Fruit fly (Drosophila melanogaster) whole organism, embryonic: ENCODE results near the gene CG44001.

ENCODE experiments used
- Blimp-1 ChIP-seq: fragments of 200-800 bp; sonication (Bioruptor generic); optimal IDR thresholded peaks from 3 replicates; lab custom pipeline; 2018; ENCODE audit warnings: missing biosample characterization, missing genetic modification characterization, mild to moderate bottlenecking, moderate library complexity, missing genetic modification reagents
- Bteb2 ChIP-seq: fragments of 200-800 bp; sonication (Bioruptor generic); optimal IDR thresholded peaks from 2 replicates; lab custom pipeline; 2016; ENCODE audit warnings: missing biosample characterization, missing genetic modification characterization
- CG12155 ChIP-seq: fragments of 200-800 bp; sonication (Bioruptor generic); optimal IDR thresholded peaks from 3 replicates; lab custom pipeline; 2016; ENCODE audit warnings: missing biosample characterization, missing genetic modification characterization
- CG12942 ChIP-seq: fragments of 200-800 bp; sonication (Bioruptor generic); optimal IDR thresholded peaks from 3 replicates; lab custom pipeline; 2016; ENCODE audit warnings: missing biosample characterization, missing genetic modification characterization
- CG14860 ChIP-seq: fragments of 200-800 bp; sonication (Bioruptor generic); IDR thresholded peaks from 3 replicates; pipeline ENCODE4 v1.3.6; 2022; ENCODE audit warnings: missing biosample characterization, missing genetic modification characterization; ENCODE audit not compliant: partially characterized antibody
- CG16815 ChIP-seq: fragments of 200-800 bp; sonication (Bioruptor generic); optimal IDR thresholded peaks from 3 replicates; lab custom pipeline; 2017; ENCODE audit warnings: missing biosample characterization, mild to moderate bottlenecking, missing genetic modification characterization
- CG2120 ChIP-seq: fragments of 200-800 bp; sonication (Bioruptor generic); optimal IDR thresholded peaks from 3 replicates; lab custom pipeline; 2016; ENCODE audit warnings: missing biosample characterization, missing genetic modification characterization
- CG2712 ChIP-seq: fragments of 200-800 bp; optimal IDR thresholded peaks from 3 replicates; lab custom pipeline; 2019; ENCODE audit warnings: missing biosample characterization, mild to moderate bottlenecking, missing genetic modification characterization, moderate library complexity
- CG30431 ChIP-seq: fragments of 200-800 bp; sonication (Bioruptor generic); optimal IDR thresholded peaks from 2 replicates; lab custom pipeline; 2017; ENCODE audit warnings: missing biosample characterization, missing genetic modification characterization
- CG32767 ChIP-seq: fragments of 200-800 bp; sonication (Bioruptor generic); IDR thresholded peaks from 2 replicates; pipeline ENCODE4 v1.3.6; 2022; ENCODE audit warnings: missing biosample characterization, missing genetic modification characterization
- CG3407 ChIP-seq: fragments of 200-800 bp; sonication (Bioruptor generic); optimal IDR thresholded peaks from 2 replicates; lab custom pipeline; 2018; ENCODE audit warnings: missing biosample characterization, mild to moderate bottlenecking, missing genetic modification characterization
- CG34224 ChIP-seq: fragments of 200-800 bp; sonication (Bioruptor generic); IDR thresholded peaks from 3 replicates; pipeline ENCODE4 v1.3.6; 2022; ENCODE audit warnings: missing biosample characterization, missing genetic modification characterization; ENCODE audit not compliant: partially characterized antibody
- CG6654 ChIP-seq: fragments of 200-800 bp; sonication (Bioruptor generic); optimal IDR thresholded peaks from 2 replicates; lab custom pipeline; 2017; ENCODE audit warnings: missing biosample characterization, mild to moderate bottlenecking, missing genetic modification characterization
- CG7839 ChIP-seq: fragments of 200-800 bp; sonication (Bioruptor generic); optimal IDR thresholded peaks from 3 replicates; lab custom pipeline; 2018; ENCODE audit warnings: missing biosample characterization, mild to moderate bottlenecking, missing genetic modification characterization, moderate library complexity
- CG8281 ChIP-seq: fragments of 200-800 bp; sonication (Bioruptor generic); optimal IDR thresholded peaks from 2 replicates; lab custom pipeline; 2018; ENCODE audit warnings: missing biosample characterization, mild to moderate bottlenecking, missing genetic modification characterization, moderate library complexity
- CG8359 ChIP-seq: fragments of 200-800 bp; sonication (Bioruptor generic); optimal IDR thresholded peaks from 2 replicates; lab custom pipeline; 2017; ENCODE audit warnings: missing biosample characterization, mild to moderate bottlenecking, missing genetic modification characterization, borderline replicate concordance
- CG9817 ChIP-seq: fragments of 200-800 bp; sonication (Bioruptor generic); optimal IDR thresholded peaks from 2 replicates; lab custom pipeline; 2018; ENCODE audit warnings: missing biosample characterization, mild to moderate bottlenecking, missing genetic modification characterization, moderate library complexity
- CG9876 ChIP-seq: fragments of 200-800 bp; sonication (Bioruptor generic); optimal IDR thresholded peaks from 2 replicates; lab custom pipeline; 2016; ENCODE audit warnings: missing biosample characterization, missing genetic modification characterization
- HHEX ChIP-seq: fragments of 200-800 bp; sonication (Bioruptor generic); optimal IDR thresholded peaks from 3 replicates; lab custom pipeline; 2017; ENCODE audit warnings: missing biosample characterization, mild to moderate bottlenecking, missing genetic modification characterization, missing genetic modification reagents
- HLH4C ChIP-seq: fragments of 200-800 bp; sonication (Bioruptor generic); IDR thresholded peaks from 3 replicates; pipeline ENCODE4 v1.3.6; 2022; ENCODE audit warnings: missing biosample characterization, missing genetic modification characterization; ENCODE audit not compliant: partially characterized antibody
- Hr39 ChIP-seq: fragments of >200 bp; optimal IDR thresholded peaks from 2 replicates; lab custom pipeline; 2017
- Lhr ChIP-seq: fragments of 200-800 bp; sonication (Bioruptor generic); optimal IDR thresholded peaks from 3 replicates; lab custom pipeline; 2017; ENCODE audit warnings: mild to moderate bottlenecking, missing biosample characterization, missing genetic modification reagents, missing genetic modification characterization
- MBD-R2 ChIP-seq: fragments of 200-800 bp; sonication (Bioruptor generic); IDR thresholded peaks from 2 replicates; pipeline ENCODE4 v1.3.6; 2022; ENCODE audit warnings: missing biosample characterization, missing genetic modification characterization
- Sry-β ChIP-seq: fragments of 200-800 bp; sonication (Bioruptor generic); optimal IDR thresholded peaks from 2 replicates; lab custom pipeline; 2018; ENCODE audit warnings: missing biosample characterization, mild to moderate bottlenecking, missing genetic modification characterization, moderate library complexity
- Sry-δ ChIP-seq: fragments of 200-800 bp; sonication (Bioruptor generic); optimal IDR thresholded peaks from 2 replicates; lab custom pipeline; 2016; ENCODE audit warnings: missing biosample characterization, missing genetic modification characterization
- Ssrp ChIP-seq: fragments of 200-800 bp; sonication (Bioruptor generic); optimal IDR thresholded peaks from 2 replicates; lab custom pipeline; 2018; ENCODE audit warnings: missing biosample characterization, mild to moderate bottlenecking, missing genetic modification characterization, moderate library complexity
- Xbp1 ChIP-seq: fragments of 200-800 bp; sonication (Bioruptor generic); optimal IDR thresholded peaks from 3 replicates; lab custom pipeline; 2016; ENCODE audit warnings: missing biosample characterization, mild to moderate bottlenecking, missing genetic modification characterization
- bbx ChIP-seq: fragments of 200-800 bp; sonication (Bioruptor generic); IDR thresholded peaks from 2 replicates; pipeline ENCODE4 v1.3.6; 2022; ENCODE audit warnings: missing biosample characterization, missing genetic modification characterization; ENCODE audit not compliant: partially characterized antibody
- bsh ChIP-seq, 2 experiments: fragments of 200-800 bp; sonication (Bioruptor generic); optimal IDR thresholded peaks; 2 replicates each; lab custom pipeline; 2017 to 2018; ENCODE audit warnings: mild to moderate bottlenecking in 2 of 2, missing biosample characterization in 2 of 2, missing genetic modification characterization in 2 of 2, moderate library complexity in 1 of 2
- caup ChIP-seq: fragments of 200-800 bp; sonication (Bioruptor generic); optimal IDR thresholded peaks from 3 replicates; lab custom pipeline; 2017; ENCODE audit warnings: missing biosample characterization, mild to moderate bottlenecking, missing genetic modification characterization, moderate library complexity; ENCODE audit not compliant: severe bottlenecking
- chinmo ChIP-seq: fragments of 200-800 bp; sonication (Bioruptor generic); IDR thresholded peaks from 4 replicates; pipeline ENCODE4 v1.3.6; 2022; ENCODE audit warnings: missing biosample characterization, missing genetic modification characterization; ENCODE audit not compliant: partially characterized antibody
- chn ChIP-seq: fragments of 200-800 bp; sonication (Bioruptor generic); optimal IDR thresholded peaks from 2 replicates; lab custom pipeline; 2016; ENCODE audit warnings: missing biosample characterization, missing genetic modification characterization
- ci ChIP-seq: fragments of 200-800 bp; sonication (Bioruptor generic); IDR thresholded peaks from 3 replicates; pipeline ENCODE4 v1.3.6; 2022; ENCODE audit warnings: missing biosample characterization, missing genetic modification characterization
- crc ChIP-seq: fragments of 200-800 bp; sonication (Bioruptor generic); optimal IDR thresholded peaks from 2 replicates; lab custom pipeline; 2016; ENCODE audit warnings: missing biosample characterization, missing genetic modification characterization
- da ChIP-seq: fragments of 200-800 bp; sonication (Bioruptor generic); optimal IDR thresholded peaks from 2 replicates; lab custom pipeline; 2016; ENCODE audit warnings: missing biosample characterization, missing genetic modification characterization
- dysf ChIP-seq: fragments of 200-800 bp; sonication (Bioruptor generic); IDR thresholded peaks from 3 replicates; pipeline ENCODE4 v1.3.6; 2022; ENCODE audit warnings: missing biosample characterization, missing genetic modification characterization
- fd96Cb ChIP-seq: fragments of 200-800 bp; sonication (Bioruptor generic); optimal IDR thresholded peaks from 2 replicates; lab custom pipeline; 2018; ENCODE audit warnings: missing biosample characterization, mild to moderate bottlenecking, missing genetic modification characterization, moderate library complexity
- fu2 ChIP-seq: fragments of 200-800 bp; sonication (Bioruptor generic); optimal IDR thresholded peaks from 2 replicates; lab custom pipeline; 2016; ENCODE audit warnings: missing biosample characterization, missing genetic modification characterization
- her ChIP-seq: fragments of 200-800 bp; sonication (Bioruptor generic); optimal IDR thresholded peaks from 2 replicates; lab custom pipeline; 2016; ENCODE audit warnings: missing biosample characterization, missing genetic modification characterization
- lilli ChIP-seq: fragments of 200-800 bp; sonication (Bioruptor generic); optimal IDR thresholded peaks from 3 replicates; lab custom pipeline; 2016; ENCODE audit warnings: missing biosample characterization, missing genetic modification characterization
- nom ChIP-seq: fragments of 200-800 bp; sonication (Bioruptor generic); optimal IDR thresholded peaks from 2 replicates; lab custom pipeline; 2017; ENCODE audit warnings: missing biosample characterization, missing genetic modification characterization, mild to moderate bottlenecking, moderate library complexity, missing genetic modification reagents
- sens ChIP-seq: fragments of 200-800 bp; sonication (Bioruptor generic); peaks from one replicate; lab custom pipeline; 2016; ENCODE audit warnings: missing biosample characterization, missing genetic modification characterization
- sisA ChIP-seq: fragments of 200-800 bp; sonication (Bioruptor generic); IDR thresholded peaks from 2 replicates; pipeline ENCODE4 v1.3.6; 2022; ENCODE audit warnings: missing biosample characterization, missing genetic modification characterization
- stwl ChIP-seq: fragments of 200-800 bp; sonication (Bioruptor generic); optimal IDR thresholded peaks from 3 replicates; lab custom pipeline; 2018; ENCODE audit warnings: missing biosample characterization, mild to moderate bottlenecking, missing genetic modification characterization, moderate library complexity
- tgo ChIP-seq: fragments of 200-800 bp; sonication (Bioruptor generic); IDR thresholded peaks from 3 replicates; pipeline ENCODE4 v1.3.6; 2022; ENCODE audit warnings: missing biosample characterization, missing genetic modification characterization
- trh ChIP-seq: fragments of 200-800 bp; sonication (Bioruptor generic); optimal IDR thresholded peaks from 2 replicates; lab custom pipeline; 2016; ENCODE audit warnings: missing biosample characterization, missing genetic modification characterization
- unc-4 ChIP-seq: fragments of 200-800 bp; sonication (Bioruptor generic); IDR thresholded peaks from 2 replicates; pipeline ENCODE4 v1.3.6; 2022; ENCODE audit warnings: missing biosample characterization, missing genetic modification characterization; ENCODE audit not compliant: partially characterized antibody
- zen ChIP-seq: fragments of 200-800 bp; sonication (Bioruptor generic); optimal IDR thresholded peaks from 3 replicates; lab custom pipeline; 2018; ENCODE audit warnings: missing biosample characterization, mild to moderate bottlenecking, missing genetic modification characterization, moderate library complexity

Gene CG44001

DNA sequence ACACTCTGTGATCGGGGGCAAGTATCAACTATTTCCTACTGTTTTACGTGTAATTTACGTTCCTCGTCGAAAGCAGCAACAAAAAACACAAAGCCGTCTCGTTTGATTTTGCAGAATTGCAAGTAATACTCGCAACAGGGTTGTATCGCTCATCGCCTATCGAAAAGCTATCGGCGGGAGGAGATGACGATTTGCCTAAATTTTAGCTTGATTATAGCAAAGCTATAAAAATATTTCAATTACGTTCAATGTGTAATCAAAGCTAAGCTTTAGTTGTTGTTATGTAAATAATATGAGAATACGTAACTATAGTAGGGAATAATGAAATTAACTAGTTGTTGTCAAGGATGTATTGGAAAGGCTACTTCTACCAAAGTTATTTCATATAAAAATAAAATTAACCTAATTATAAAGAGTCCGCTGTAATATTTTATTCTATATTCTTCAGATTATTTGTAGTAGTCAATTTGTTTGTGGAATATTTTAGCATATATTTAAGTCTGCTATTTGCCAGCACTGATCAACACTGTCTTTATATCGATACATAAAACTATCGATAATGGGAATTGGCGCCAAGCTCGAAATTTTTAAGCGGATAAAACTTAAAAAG lies 16.7 kb downstream of the CG44001 start, which contains the start of gene Rpn11 (continued):
- TF ChIP-seq Ssrp (tag; lab: Kevin White, UChicago) (peak; percentile 69), CG8359 (GFP tag; lab: Kevin White, UChicago) (peak; percentile 8), lilli (GFP tag; lab: Kevin White, UChicago) (peak; percentile 59), fu2 (peak; percentile 16), CG9817 (tag; lab: Kevin White, UChicago) (peak; percentile 67), Sry-β (peak; percentile 97), CG3407 (GFP tag; lab: Kevin White, UChicago) (peak; percentile 11), HHEX (peak; percentile 42), chinmo (GFP tag; lab: Robert Waterston, UW) (no peak), CG30431 (no peak), CG8281 (tag; lab: Kevin White, UChicago) (no peak), CG16815 (GFP tag; lab: Kevin White, UChicago) (peak; percentile 44), sisA (peak; percentile 12; the same call in 1 of the 2 replicates), her (GFP tag; lab: Kevin White, UChicago) (no peak), Blimp-1 (GFP tag; lab: Kevin White, UChicago) (peak; percentile 56), CG9876 (GFP tag; lab: Kevin White, UChicago) (no peak), CG6654 (no peak), fd96Cb (peak; percentile 45), bbx (GFP tag; lab: Robert Waterston, UW) (peak; percentile 26; the same call in 1 of the 2 replicates), sens (GFP tag; lab: Kevin White, UChicago) (peak; percentile 95), crc (GFP tag; lab: Kevin White, UChicago) (no peak), caup (GFP tag; lab: Kevin White, UChicago) (peak; percentile 29), CG2712 (tag; lab: Kevin White, UChicago) (peak; percentile 76), CG14860 (GFP tag; lab: Robert Waterston, UW) (0 out of 3 replicates have a peak, but pooled peaks have one; percentile 32), ci (0 out of 3 replicates have a peak, but pooled peaks have one; percentile 9), zen (tag; lab: Kevin White, UChicago) (peak; percentile 30), trh (GFP tag; lab: Kevin White, UChicago) (peak; percentile 36), MBD-R2 (GFP tag; lab: Robert Waterston, UW) (peak; percentile 73), stwl (tag; lab: Kevin White, UChicago) (peak; percentile 43), CG32767 (GFP tag; lab: Robert Waterston, UW) (no peak), CG2120 (GFP tag; lab: Kevin White, UChicago) (peak; percentile 68), CG12942 (peak; percentile 25), chn (no peak), Hr39 (lab: Kevin White, UChicago) (no peak), tgo (GFP tag; lab: Robert Waterston, UW) (no peak; the same call in 2 of the 3 replicates), Sry-δ (GFP tag; lab: Kevin White, UChicago) (peak; percentile 51), HLH4C (peak; percentile 44), dysf (GFP tag; lab: Robert Waterston, UW) (0 out of 3 replicates have a peak, but pooled peaks have one; percentile 8), nom (peak; percentile 28), bsh (GFP tag; optimal IDR thresholded peaks at IDR 0.05; lab: Kevin White, UChicago) (peak in 1 of 2 experiments; percentile 41), Lhr (peak; percentile 43), CG34224 (GFP tag; lab: Robert Waterston, UW) (0 out of 3 replicates have a peak, but pooled peaks have one; percentile 42), Bteb2 (GFP tag; lab: Kevin White, UChicago) (no peak), unc-4 (GFP tag; lab: Robert Waterston, UW) (peak; percentile 38; the same call in 1 of the 2 replicates), da (GFP tag; lab: Kevin White, UChicago) (no peak), CG12155 (GFP tag; lab: Kevin White, UChicago) (peak; percentile 71), Xbp1 (GFP tag; lab: Kevin White, UChicago) (peak; percentile 53), CG7839 (tag; lab: Kevin White, UChicago) (peak; percentile 71)
